Fruit fly (Drosophila melanogaster) whole organism, embryonic: ENCODE data around the gene CG10347.

Source experiments
- Hmr ChIP-seq: fragments of 200-800 bp; sonication (Bioruptor generic); optimal IDR thresholded peaks from 3 replicates; lab custom pipeline; 2017; ENCODE audit warnings: mild to moderate bottlenecking, missing biosample characterization, missing genetic modification reagents, missing genetic modification characterization
- croc ChIP-seq: fragments of 200-800 bp; sonication (Bioruptor generic); conservative IDR thresholded peaks from 3 replicates; pipeline ENCODE4 v1.3.6; 2022; ENCODE audit warnings: missing biosample characterization, missing genetic modification characterization
- twi ChIP-seq: fragments of 200-800 bp; optimal IDR thresholded peaks from 2 replicates; lab custom pipeline; 2019; ENCODE audit warnings: missing biosample characterization, mild to moderate bottlenecking, missing genetic modification characterization, moderate library complexity

DNA sequence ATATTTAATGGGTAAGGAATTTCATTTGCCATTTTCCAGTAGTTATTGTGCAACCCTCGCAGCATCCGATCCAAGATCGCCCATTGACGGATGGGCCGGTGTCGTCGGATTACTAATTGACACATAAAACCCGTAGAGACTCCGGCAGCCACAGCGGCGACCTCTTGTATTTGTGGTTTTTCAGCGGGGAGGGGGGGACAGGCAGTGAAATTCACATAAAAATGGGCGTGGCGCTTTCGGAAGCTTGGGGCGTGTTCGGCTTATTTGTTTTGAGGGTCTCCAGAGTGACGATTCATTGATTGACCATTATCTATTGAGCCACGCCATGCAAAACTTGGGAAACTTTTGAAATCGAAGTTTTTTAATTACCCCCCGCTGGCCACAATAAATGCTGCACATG, 5.5 kb downstream of the CG10347 start:
- TF ChIP-seq croc (GFP tag; lab: Robert Waterston, UW) = no peak
- no peak for TF ChIP-seq twi
- no peak for TF ChIP-seq Hmr (GFP tag; lab: Kevin White, UChicago)
